Worm (Caenorhabditis elegans): ENCODE results near the gene W06G6.9.

The W06G6.9 gene

ce11 chrV:16646372-16646771 lies at the start of gene W06G6.9:
TSS of gene W06G6.9 (minus strand) at chrV:16646472.
- TF ChIP-seq ztf-23 (GFP tag; IDR thresholded peaks at IDR 0.05), result no peak
- no peak for TF ChIP-seq cog-1 (tag; optimal IDR thresholded peaks at IDR 0.05)
- no peak for TF ChIP-seq tab-1 (GFP tag; IDR thresholded peaks at IDR 0.05)
- TF ChIP-seq med-1 (GFP tag; optimal IDR thresholded peaks at IDR 0.05; ENCODE audit: insufficient read depth), result no peak
- TF ChIP-seq ztf-29 (GFP tag; IDR thresholded peaks at IDR 0.05), result no peak
- TF ChIP-seq T22C8.4 (GFP tag; IDR thresholded peaks at IDR 0.05), result no peak
- TF ChIP-seq klf-2 (GFP tag; conservative IDR thresholded peaks at IDR 0.05), result no peak
- TF ChIP-seq ref-1 (GFP tag; conservative IDR thresholded peaks at IDR 0.05), result no peak
- no peak for TF ChIP-seq flt-1 (GFP tag; IDR thresholded peaks at IDR 0.05)

ce11 chrV:16695499-16695898 lies 49.2 kb upstream of the W06G6.9 start:
- TF ChIP-seq ztf-29 (GFP tag; IDR thresholded peaks at IDR 0.05), result no peak
- TF ChIP-seq cog-1 (tag; optimal IDR thresholded peaks at IDR 0.05), result no peak
- no peak for TF ChIP-seq ztf-23 (GFP tag; IDR thresholded peaks at IDR 0.05)
- no peak for TF ChIP-seq med-1 (GFP tag; optimal IDR thresholded peaks at IDR 0.05; ENCODE audit: insufficient read depth)
- TF ChIP-seq ref-1 (GFP tag; conservative IDR thresholded peaks at IDR 0.05), result no peak
- no peak for TF ChIP-seq klf-2 (GFP tag; conservative IDR thresholded peaks at IDR 0.05)
- no peak for TF ChIP-seq T22C8.4 (GFP tag; IDR thresholded peaks at IDR 0.05)
- TF ChIP-seq flt-1 (GFP tag; IDR thresholded peaks at IDR 0.05), result no peak
- no peak for TF ChIP-seq tab-1 (GFP tag; IDR thresholded peaks at IDR 0.05)

- no peak for TF ChIP-seq ztf-23 (GFP tag; IDR thresholded peaks at IDR 0.05)
- TF ChIP-seq cog-1 (tag; optimal IDR thresholded peaks at IDR 0.05), result no peak
- TF ChIP-seq T22C8.4 (GFP tag; IDR thresholded peaks at IDR 0.05), result no peak
- no peak for TF ChIP-seq klf-2 (GFP tag; conservative IDR thresholded peaks at IDR 0.05)
- TF ChIP-seq flt-1 (GFP tag; IDR thresholded peaks at IDR 0.05), result no peak
- no peak for TF ChIP-seq tab-1 (GFP tag; IDR thresholded peaks at IDR 0.05)
These were observed 48.3 kb upstream of the W06G6.9 start, which contains the start of gene srz-101 for ce11 chrV:16694538-16694937. TSS of gene srz-101 (plus strand) at chrV:16694838.

ce11 chrV:16693732-16694131 lies 47.5 kb upstream of the W06G6.9 start, which contains the start of gene srw-42:
TSS of gene srw-42 (minus strand) at chrV:16693832.
- TF ChIP-seq T22C8.4 (GFP tag; IDR thresholded peaks at IDR 0.05) (no peak), ref-1 (GFP tag; conservative IDR thresholded peaks at IDR 0.05) (no peak), flt-1 (GFP tag; IDR thresholded peaks at IDR 0.05) (no peak), klf-2 (GFP tag; conservative IDR thresholded peaks at IDR 0.05) (no peak), med-1 (GFP tag; optimal IDR thresholded peaks at IDR 0.05; ENCODE audit: insufficient read depth) (no peak), cog-1 (tag; optimal IDR thresholded peaks at IDR 0.05) (no peak), ztf-23 (GFP tag; IDR thresholded peaks at IDR 0.05) (no peak), ztf-29 (GFP tag; IDR thresholded peaks at IDR 0.05) (no peak), tab-1 (GFP tag; IDR thresholded peaks at IDR 0.05) (no peak)

ce11 chrV:16692988-16693387 lies 46.7 kb upstream of the W06G6.9 start:
- TF ChIP-seq ztf-29 (GFP tag; IDR thresholded peaks at IDR 0.05) (no peak), ref-1 (GFP tag; conservative IDR thresholded peaks at IDR 0.05) (no peak), ztf-23 (GFP tag; IDR thresholded peaks at IDR 0.05) (no peak)

- TF ChIP-seq T22C8.4 (GFP tag; IDR thresholded peaks at IDR 0.05), result no peak
- no peak for TF ChIP-seq ztf-23 (GFP tag; IDR thresholded peaks at IDR 0.05)
- no peak for TF ChIP-seq klf-2 (GFP tag; conservative IDR thresholded peaks at IDR 0.05)
- TF ChIP-seq flt-1 (GFP tag; IDR thresholded peaks at IDR 0.05), result no peak
- no peak for TF ChIP-seq tab-1 (GFP tag; IDR thresholded peaks at IDR 0.05)
- TF ChIP-seq ref-1 (GFP tag; conservative IDR thresholded peaks at IDR 0.05), result no peak
- TF ChIP-seq ztf-29 (GFP tag; IDR thresholded peaks at IDR 0.05), result no peak
- no peak for TF ChIP-seq cog-1 (tag; optimal IDR thresholded peaks at IDR 0.05)
- no peak for TF ChIP-seq med-1 (GFP tag; optimal IDR thresholded peaks at IDR 0.05; ENCODE audit: insufficient read depth)
These were observed 41.0 kb upstream of the W06G6.9 start, which contains the start of gene srz-102 for ce11 chrV:16687227-16687626. TSS of gene srz-102 (plus strand) at chrV:16687527.

ce11 chrV:16685725-16686124 lies 39.5 kb upstream of the W06G6.9 start, which contains the start of gene srw-43:
TSS of gene srw-43 (plus strand) at chrV:16686025.
- no peak for TF ChIP-seq med-1 (GFP tag; optimal IDR thresholded peaks at IDR 0.05; ENCODE audit: insufficient read depth)
- TF ChIP-seq cog-1 (tag; optimal IDR thresholded peaks at IDR 0.05), result no peak
- no peak for TF ChIP-seq flt-1 (GFP tag; IDR thresholded peaks at IDR 0.05)
- TF ChIP-seq klf-2 (GFP tag; conservative IDR thresholded peaks at IDR 0.05), result no peak
- TF ChIP-seq ztf-23 (GFP tag; IDR thresholded peaks at IDR 0.05), result no peak
- no peak for TF ChIP-seq tab-1 (GFP tag; IDR thresholded peaks at IDR 0.05)
- no peak for TF ChIP-seq T22C8.4 (GFP tag; IDR thresholded peaks at IDR 0.05)
- no peak for TF ChIP-seq ztf-29 (GFP tag; IDR thresholded peaks at IDR 0.05)
- TF ChIP-seq ref-1 (GFP tag; conservative IDR thresholded peaks at IDR 0.05), result no peak

- no peak for TF ChIP-seq tab-1 (GFP tag; IDR thresholded peaks at IDR 0.05)
- no peak for TF ChIP-seq ztf-29 (GFP tag; IDR thresholded peaks at IDR 0.05)
These were observed 37.1 kb upstream of the W06G6.9 start for ce11 chrV:16683359-16683758.

ce11 chrV:16682886-16683285 lies 36.6 kb upstream of the W06G6.9 start, which contains the start of gene srw-36:
TSS of gene srw-36 (plus strand) at chrV:16683186.
- TF ChIP-seq T22C8.4 (GFP tag; IDR thresholded peaks at IDR 0.05), result no peak
- no peak for TF ChIP-seq med-1 (GFP tag; optimal IDR thresholded peaks at IDR 0.05; ENCODE audit: insufficient read depth)
- no peak for TF ChIP-seq ref-1 (GFP tag; conservative IDR thresholded peaks at IDR 0.05)
- TF ChIP-seq flt-1 (GFP tag; IDR thresholded peaks at IDR 0.05), result no peak
- no peak for TF ChIP-seq klf-2 (GFP tag; conservative IDR thresholded peaks at IDR 0.05)
- no peak for TF ChIP-seq ztf-29 (GFP tag; IDR thresholded peaks at IDR 0.05)
- TF ChIP-seq cog-1 (tag; optimal IDR thresholded peaks at IDR 0.05), result no peak
- no peak for TF ChIP-seq tab-1 (GFP tag; IDR thresholded peaks at IDR 0.05)
- TF ChIP-seq ztf-23 (GFP tag; IDR thresholded peaks at IDR 0.05), result no peak

- TF ChIP-seq ref-1 (GFP tag; conservative IDR thresholded peaks at IDR 0.05), result no peak
- no peak for TF ChIP-seq ztf-29 (GFP tag; IDR thresholded peaks at IDR 0.05)
- TF ChIP-seq cog-1 (tag; optimal IDR thresholded peaks at IDR 0.05), result no peak
- no peak for TF ChIP-seq med-1 (GFP tag; optimal IDR thresholded peaks at IDR 0.05; ENCODE audit: insufficient read depth)
- no peak for TF ChIP-seq T22C8.4 (GFP tag; IDR thresholded peaks at IDR 0.05)
- no peak for TF ChIP-seq flt-1 (GFP tag; IDR thresholded peaks at IDR 0.05)
- no peak for TF ChIP-seq ztf-23 (GFP tag; IDR thresholded peaks at IDR 0.05)
- no peak for TF ChIP-seq klf-2 (GFP tag; conservative IDR thresholded peaks at IDR 0.05)
- no peak for TF ChIP-seq tab-1 (GFP tag; IDR thresholded peaks at IDR 0.05)
These were observed 33.7 kb upstream of the W06G6.9 start, which contains the start of gene srw-44 for ce11 chrV:16679981-16680380. TSS of gene srw-44 (plus strand) at chrV:16680281.

All from whole organism, midembryonic.